Worm (Caenorhabditis elegans) whole organism, L4 larva: Measurements from ENCODE around the gene skat-1.

Source experiments
- ZK546.5 ChIP-seq, 2 experiments: sonication (generic microtip); optimal IDR thresholded peaks; 2 replicates each; lab custom pipeline; 2017; ENCODE audit warnings: missing biosample characterization in 2 of 2, missing genetic modification characterization in 2 of 2
- lin-1 ChIP-seq: fragments of 200-800 bp; sonication (Bioruptor generic); IDR thresholded peaks from 2 replicates; pipeline ENCODE4 v1.3.6; 2022; ENCODE audit warnings: missing genetic modification reagents, missing genetic modification characterization, missing compliant biosample characterization

DNA sequence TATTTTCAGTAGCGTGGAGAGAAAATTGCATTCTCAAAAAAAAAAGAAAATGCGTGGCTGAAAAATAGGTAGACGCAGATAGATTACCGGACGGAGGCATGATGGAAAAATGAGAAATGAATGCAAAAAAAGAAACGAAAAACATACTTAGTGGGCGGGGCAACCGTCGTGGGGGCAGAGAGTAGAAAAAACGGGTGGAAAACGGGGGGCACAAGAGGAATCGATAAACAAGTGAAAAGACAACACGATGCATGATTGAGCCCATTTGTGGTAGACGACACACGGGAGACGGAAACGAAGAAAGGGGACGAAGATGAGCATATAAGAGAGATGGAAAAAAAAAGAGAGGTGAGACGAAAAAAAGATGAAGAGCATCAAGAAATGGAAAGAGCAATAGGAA, 8.0 kb downstream of the skat-1 start:
- TF ChIP-seq ZK546.5 (tag; optimal IDR thresholded peaks at IDR 0.05; lab: Kevin White, UChicago) (no peak), lin-1 (GFP tag; lab: Robert Waterston, UW) (no peak)
